Worm (Caenorhabditis elegans) whole organism, mixed stage, embryonic: Measurements from ENCODE around the gene plc-4.

Experiments
- blmp-1 ChIP-seq: fragments of 150-350 bp; optimal IDR thresholded peaks from 2 replicates; lab custom pipeline; 2014; ENCODE audit warnings: missing biosample characterization, missing genetic modification characterization
- ceh-39 ChIP-seq: fragments of 150-350 bp; optimal IDR thresholded peaks from 2 replicates; lab custom pipeline; 2014; ENCODE audit warnings: missing biosample characterization, missing genetic modification characterization
- ceh-43 ChIP-seq: fragments of 200-800 bp; sonication (Bioruptor generic); optimal IDR thresholded peaks from 2 replicates; lab custom pipeline; 2018; ENCODE audit warnings: mild to moderate bottlenecking, missing genetic modification characterization, moderate library complexity, missing compliant biosample characterization
- ces-1 ChIP-seq: fragments of 150-350 bp; optimal IDR thresholded peaks from 2 replicates; lab custom pipeline; 2014; ENCODE audit warnings: missing biosample characterization, missing genetic modification reagents, missing genetic modification characterization
- cnd-1 ChIP-seq: fragments of 200-800 bp; sonication (Bioruptor generic); optimal IDR thresholded peaks from 2 replicates; lab custom pipeline; 2018; ENCODE audit warnings: mild to moderate bottlenecking, missing genetic modification characterization, missing compliant biosample characterization
- elt-1 ChIP-seq: sonication (generic microtip); optimal IDR thresholded peaks from 2 replicates; lab custom pipeline; 2017; ENCODE audit warnings: missing genetic modification characterization, mild to moderate bottlenecking, missing compliant biosample characterization, antibody characterized with exemption, moderate library complexity, borderline replicate concordance; ENCODE audit not compliant: insufficient read depth
- elt-3 ChIP-seq: fragments of 150-350 bp; optimal IDR thresholded peaks from 2 replicates; lab custom pipeline; 2014; ENCODE audit warnings: missing biosample characterization, missing genetic modification characterization
- ham-2 ChIP-seq: fragments of 200-800 bp; sonication (Bioruptor generic); optimal IDR thresholded peaks from 2 replicates; lab custom pipeline; 2018; ENCODE audit warnings: mild to moderate bottlenecking, missing genetic modification characterization, missing compliant biosample characterization
- hlh-1 ChIP-seq: fragments of 150-350 bp; optimal IDR thresholded peaks from 2 replicates; lab custom pipeline; 2014; ENCODE audit warnings: missing biosample characterization, missing genetic modification reagents, missing genetic modification characterization
- lin-32 ChIP-seq: fragments of 200-800 bp; sonication (Bioruptor generic); optimal IDR thresholded peaks from 2 replicates; lab custom pipeline; 2018; ENCODE audit warnings: mild to moderate bottlenecking, missing genetic modification characterization, missing compliant biosample characterization
- lsy-2 ChIP-seq: fragments of 150-350 bp; optimal IDR thresholded peaks from 2 replicates; lab custom pipeline; 2014; ENCODE audit warnings: missing biosample characterization, missing genetic modification characterization
- mab-5 ChIP-seq: fragments of 150-350 bp; optimal IDR thresholded peaks from 2 replicates; lab custom pipeline; 2014; ENCODE audit warnings: missing biosample characterization, missing genetic modification characterization
- mls-2 ChIP-seq: sonication (generic microtip); optimal IDR thresholded peaks from 2 replicates; lab custom pipeline; 2016; ENCODE audit warnings: mild to moderate bottlenecking, missing genetic modification characterization, moderate library complexity, missing compliant biosample characterization
- nhr-2 ChIP-seq: fragments of 150-350 bp; optimal IDR thresholded peaks from 2 replicates; lab custom pipeline; 2014; ENCODE audit warnings: missing biosample characterization, missing genetic modification characterization
- nhr-28 ChIP-seq: fragments of 150-350 bp; optimal IDR thresholded peaks from 2 replicates; lab custom pipeline; 2014; ENCODE audit warnings: missing biosample characterization, missing genetic modification characterization
- pha-4 ChIP-seq: fragments of 150-350 bp; optimal IDR thresholded peaks from 2 replicates; lab custom pipeline; 2018; ENCODE audit warnings: missing biosample characterization, missing genetic modification reagents, missing genetic modification characterization
- sem-2 ChIP-seq: fragments of 200-800 bp; sonication (Bioruptor generic); optimal IDR thresholded peaks from 2 replicates; lab custom pipeline; 2018; ENCODE audit warnings: mild to moderate bottlenecking, missing genetic modification characterization, missing compliant biosample characterization
- snpc-4 ChIP-seq: fragments of 150-350 bp; optimal IDR thresholded peaks from 2 replicates; lab custom pipeline; 2014; ENCODE audit warnings: missing biosample characterization, missing genetic modification characterization
- sptf-1 ChIP-seq: sonication (generic microtip); optimal IDR thresholded peaks from 2 replicates; lab custom pipeline; 2017; ENCODE audit warnings: mild to moderate bottlenecking, missing genetic modification characterization, moderate library complexity, missing compliant biosample characterization
- tbx-8 ChIP-seq: fragments of 200-800 bp; sonication (Bioruptor generic); optimal IDR thresholded peaks from 2 replicates; lab custom pipeline; 2018; ENCODE audit warnings: mild to moderate bottlenecking, missing genetic modification characterization, moderate library complexity, missing compliant biosample characterization
- unc-120 ChIP-seq: sonication (generic microtip); optimal IDR thresholded peaks from 2 replicates; lab custom pipeline; 2017; ENCODE audit warnings: missing genetic modification characterization, missing compliant biosample characterization; ENCODE audit not compliant: poor library complexity, severe bottlenecking
- unc-39 ChIP-seq: fragments of 150-350 bp; optimal IDR thresholded peaks from 2 replicates; lab custom pipeline; 2014; ENCODE audit warnings: missing biosample characterization, missing genetic modification characterization
- unc-62 ChIP-seq: fragments of 150-350 bp; optimal IDR thresholded peaks from 2 replicates; lab custom pipeline; 2014; ENCODE audit warnings: missing biosample characterization, missing genetic modification reagents, missing genetic modification characterization
- zip-8 ChIP-seq: fragments of 150-350 bp; optimal IDR thresholded peaks from 2 replicates; lab custom pipeline; 2014; ENCODE audit warnings: missing biosample characterization, missing genetic modification characterization
- ztf-11 ChIP-seq: fragments of 150-350 bp; optimal IDR thresholded peaks from 2 replicates; lab custom pipeline; 2014; ENCODE audit warnings: missing biosample characterization, missing genetic modification characterization

plc-4 gene

DNA sequence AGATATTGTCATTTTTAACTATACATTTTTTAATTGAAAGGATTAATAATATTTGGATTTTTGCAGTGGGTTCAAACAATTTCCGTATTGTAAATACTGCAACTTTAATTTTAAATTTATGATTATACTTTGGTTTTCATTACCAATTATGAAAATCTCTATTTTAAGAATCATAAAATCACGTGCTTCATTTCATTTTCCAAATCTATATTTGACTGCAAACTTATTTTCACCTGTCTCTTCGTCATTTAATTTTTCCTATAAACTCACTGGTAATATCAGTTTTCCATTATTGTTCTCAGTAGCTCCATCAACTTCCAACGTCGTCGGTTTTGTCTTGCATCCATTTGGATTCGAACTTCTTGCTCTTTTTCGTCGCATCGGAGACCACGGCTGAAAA lies 19.9 kb upstream of the plc-4 start, which contains the start of gene R05G6.1:
Gene R05G6.1, plus strand, starts transcription at position 301 of the 400 bp plus-strand sequence.
- TF ChIP-seq ces-1 (GFP tag; lab: Kevin White, UChicago): no peak
- TF ChIP-seq, all 35 proteins: peak for 0

DNA sequence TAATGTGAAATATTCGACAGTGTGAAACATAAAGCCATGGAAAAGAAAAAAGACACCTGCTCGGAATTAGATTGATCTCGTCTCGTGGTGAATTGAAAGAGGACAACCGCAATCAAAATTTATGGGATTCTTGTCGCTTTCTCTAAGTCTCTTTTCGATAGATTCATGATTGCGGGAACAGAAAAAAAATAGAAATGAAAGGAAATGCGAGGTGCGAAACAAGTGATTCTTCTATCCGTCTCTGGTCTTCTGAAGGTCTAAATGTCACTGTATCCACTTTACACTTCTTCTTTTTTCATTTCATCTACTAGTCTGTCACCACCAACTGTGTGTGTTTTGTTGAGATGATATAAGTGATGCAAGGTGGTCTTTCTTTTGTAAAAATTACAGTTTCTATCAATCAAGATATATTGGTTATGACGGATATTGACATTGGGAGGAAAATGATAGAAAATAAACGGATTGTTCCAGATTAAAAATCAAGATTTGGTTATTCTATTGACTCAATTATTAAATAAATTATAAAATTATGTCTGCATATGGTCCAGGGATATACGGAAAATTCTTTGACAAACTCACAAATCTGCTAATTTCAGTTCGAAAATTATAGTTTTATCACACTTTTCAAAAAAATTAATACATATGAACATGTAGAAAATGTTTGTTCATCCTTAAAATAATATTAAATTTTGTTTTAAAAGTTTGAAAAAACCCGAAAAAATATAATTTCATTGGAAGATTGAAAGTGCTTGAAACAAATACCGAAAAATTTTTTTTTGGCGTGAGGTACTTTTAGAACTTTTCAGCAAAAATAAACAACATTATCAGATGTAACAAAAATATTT lies 18.0 kb upstream of the plc-4 start:
- TF ChIP-seq ham-2 (GFP tag; lab: Kevin White, UChicago) (no peak), unc-120 (tag; lab: Kevin White, UChicago) (no peak), unc-62 (GFP tag; lab: Kevin White, UChicago) (no peak), lin-32 (GFP tag; lab: Kevin White, UChicago) (no peak)

DNA sequence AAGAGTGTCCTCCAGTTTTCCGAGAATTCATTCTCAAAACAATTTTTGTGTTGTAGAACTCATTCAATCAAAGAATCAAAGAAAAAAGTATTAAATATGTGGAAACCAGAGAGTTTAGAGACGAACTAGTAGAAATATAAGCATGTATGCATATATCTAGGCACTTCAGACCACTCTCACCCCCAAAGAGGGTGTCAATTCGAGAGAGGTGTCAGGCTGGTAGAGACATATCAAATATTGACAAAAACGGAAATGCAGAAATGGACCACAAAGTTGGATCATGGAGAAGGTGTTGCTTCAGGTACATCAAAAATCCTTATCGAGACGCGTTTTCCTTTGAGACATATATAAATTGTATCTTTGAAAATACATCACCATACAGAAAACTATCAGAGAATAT lies 11.3 kb upstream of the plc-4 start:
- TF ChIP-seq pha-4 (tag; lab: Kevin White, UChicago) (peak; percentile 51), elt-3 (tag; lab: Kevin White, UChicago) (no peak)

DNA sequence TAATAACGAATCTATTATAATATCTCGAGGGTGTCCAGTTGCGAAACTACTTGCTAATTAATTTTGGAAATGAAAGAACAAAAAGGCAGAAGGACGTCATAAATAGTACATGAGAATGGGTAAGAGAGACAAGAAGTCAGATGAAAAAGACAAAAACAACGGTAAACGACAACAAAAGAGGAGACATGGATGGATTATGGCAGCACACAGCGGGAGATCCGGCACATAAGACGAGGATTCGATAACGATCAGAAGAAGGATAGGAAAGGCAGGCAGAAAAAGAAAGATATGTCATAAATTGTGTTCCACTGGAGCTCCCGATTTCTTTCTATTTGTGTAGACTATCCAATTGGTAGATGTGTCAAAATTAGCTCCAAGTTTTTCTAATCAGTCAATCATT lies 9.1 kb upstream of the plc-4 start:
- TF ChIP-seq sem-2 (GFP tag; lab: Kevin White, UChicago) (no peak), mls-2 (peak; percentile 43), elt-1 (tag; lab: Kevin White, UChicago) (peak; percentile 50)

DNA sequence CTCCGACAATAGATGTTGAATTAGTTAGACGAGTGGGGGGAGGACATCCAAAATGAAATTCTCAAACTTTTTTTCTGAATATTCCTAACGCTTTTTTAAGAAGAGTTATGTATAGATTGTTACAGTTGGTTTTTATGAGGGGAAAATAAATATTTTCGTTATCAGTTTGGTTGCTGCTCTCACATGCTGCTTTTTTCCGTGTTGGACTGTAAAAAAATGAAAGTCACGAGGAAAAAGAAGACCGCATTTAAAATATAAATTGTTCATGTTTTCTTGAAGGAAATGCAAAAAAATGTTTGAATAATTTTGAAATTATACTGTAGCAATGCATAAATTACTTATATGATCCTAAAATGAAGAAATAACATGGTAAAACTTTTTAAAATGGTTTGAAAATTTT lies 8.4 kb upstream of the plc-4 start:
- no peak for TF ChIP-seq mab-5
- TF ChIP-seq mls-2: no peak
- no peak for TF ChIP-seq ceh-43 (GFP tag; lab: Kevin White, UChicago)
- TF ChIP-seq ceh-39 (tag; lab: Kevin White, UChicago): no peak
- TF ChIP-seq ces-1 (GFP tag; lab: Kevin White, UChicago): no peak
- TF ChIP-seq tbx-8 (GFP tag; lab: Kevin White, UChicago): no peak
- TF ChIP-seq ztf-11 (tag; lab: Kevin White, UChicago): no peak
- no peak for TF ChIP-seq pha-4 (tag; lab: Kevin White, UChicago)
- no peak for TF ChIP-seq elt-3 (tag; lab: Kevin White, UChicago)
- no peak for TF ChIP-seq nhr-28 (tag; lab: Kevin White, UChicago)
- no peak for TF ChIP-seq elt-1 (tag; lab: Kevin White, UChicago)
- TF ChIP-seq blmp-1 (tag; lab: Kevin White, UChicago): no peak
- TF ChIP-seq sem-2 (GFP tag; lab: Kevin White, UChicago): no peak
- no peak for TF ChIP-seq sptf-1 (tag; lab: Kevin White, UChicago)
- TF ChIP-seq zip-8: no peak
- no peak for TF ChIP-seq lin-32 (GFP tag; lab: Kevin White, UChicago)
- TF ChIP-seq cnd-1: no peak
- TF ChIP-seq hlh-1 (tag; lab: Kevin White, UChicago): no peak

DNA sequence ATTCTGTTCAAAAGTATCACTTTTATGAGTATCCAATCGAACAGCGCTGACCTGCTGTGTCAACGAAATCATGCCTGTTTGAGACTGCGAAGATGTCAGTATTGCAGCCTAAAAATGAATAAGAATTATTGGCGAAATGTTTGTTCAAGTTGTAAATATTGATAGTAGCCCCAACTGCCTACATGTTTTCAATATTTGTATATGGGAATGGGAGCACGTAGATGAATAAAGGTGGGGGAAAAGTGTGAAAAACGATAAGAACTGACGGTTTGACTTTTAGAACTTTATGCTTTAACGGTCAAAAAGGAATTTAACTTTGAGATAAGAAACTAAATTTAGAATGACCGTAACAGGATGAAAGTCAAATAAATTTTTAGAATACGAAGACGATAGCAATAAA lies 7.8 kb upstream of the plc-4 start:
- no peak for TF ChIP-seq unc-39
- TF ChIP-seq nhr-2 (tag; lab: Kevin White, UChicago): no peak
- no peak for TF ChIP-seq pha-4 (tag; lab: Kevin White, UChicago)

DNA sequence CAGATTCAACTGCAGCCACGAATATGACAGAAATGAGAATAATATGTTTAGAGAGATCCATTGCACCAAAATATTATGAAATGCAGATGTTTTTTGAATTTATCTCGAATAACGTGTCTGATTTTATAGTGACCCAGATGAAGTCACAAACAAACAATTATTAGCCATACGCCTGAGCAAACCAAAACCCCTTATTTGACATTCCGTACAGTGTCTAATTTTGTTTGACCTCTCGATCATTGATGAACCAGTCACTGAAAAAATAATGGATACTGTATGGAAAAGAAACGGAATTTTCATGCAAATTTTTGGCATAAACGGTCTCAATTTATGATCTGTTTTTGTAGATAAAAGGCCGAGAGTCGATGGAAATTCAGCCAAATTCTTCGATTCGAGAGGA lies 3.7 kb upstream of the plc-4 start, which contains the start of the genes R05G6.9 and R05G6.3:
Gene R05G6.9, minus strand, starts transcription at position 101 of the 400 bp plus-strand sequence.
Gene R05G6.3, plus strand, starts transcription at position 386 of the 400 bp plus-strand sequence.
- no peak for TF ChIP-seq lsy-2 (tag; lab: Kevin White, UChicago)
- TF ChIP-seq mls-2: no peak
- no peak for TF ChIP-seq unc-120 (tag; lab: Kevin White, UChicago)
- no peak for TF ChIP-seq pha-4 (tag; lab: Kevin White, UChicago)
- no peak for TF ChIP-seq ham-2 (GFP tag; lab: Kevin White, UChicago)
- no peak for TF ChIP-seq lin-32 (GFP tag; lab: Kevin White, UChicago)
- TF ChIP-seq tbx-8 (GFP tag; lab: Kevin White, UChicago): no peak
- TF ChIP-seq snpc-4 (tag; lab: Kevin White, UChicago): no peak
